Fruit fly (Drosophila melanogaster): Measurements from ENCODE around the gene Cox11.
A peak's percentile ranks its signal among the peaks of the same experiment; 100 is the strongest.

Cox11 gene

dm6 chr2L:5526738-5527137 lies at the start of gene Cox11:
Gene Cox11 (plus strand): TSS chr2L:5526957.
- TF ChIP-seq CG4318 (GFP tag; optimal IDR thresholded peaks at IDR 0.05) (no peak), CG10669 (GFP tag; optimal IDR thresholded peaks at IDR 0.05) (no peak), Sox15 (GFP tag; optimal IDR thresholded peaks at IDR 0.05) (no peak), CG34406 (GFP tag; optimal IDR thresholded peaks at IDR 0.05) (no peak)

- TF ChIP-seq Eip78C (GFP tag) (peak; percentile 57), Ets21C (GFP tag; optimal IDR thresholded peaks at IDR 0.05) (no peak), cyc (GFP tag; optimal IDR thresholded peaks at IDR 0.05) (no peak), CG10669 (GFP tag; optimal IDR thresholded peaks at IDR 0.05) (peak; percentile 55), CG32006 (GFP tag; optimal IDR thresholded peaks at IDR 0.05) (no peak), dac (GFP tag; optimal IDR thresholded peaks at IDR 0.05) (no peak), salr (GFP tag; optimal IDR thresholded peaks at IDR 0.05) (no peak), dsx (GFP tag; optimal IDR thresholded peaks at IDR 0.05; ENCODE audit: poor library complexity, severe bottlenecking) (peak; percentile 50), CG11762 (GFP tag; optimal IDR thresholded peaks at IDR 0.05; ENCODE audit: insufficient read depth) (no peak), CG31627 (GFP tag; optimal IDR thresholded peaks at IDR 0.05) (no peak), CG1621 (tag; optimal IDR thresholded peaks at IDR 0.05) (no peak), pdm3 (GFP tag; optimal IDR thresholded peaks at IDR 0.05) (no peak), CG8119 (GFP tag; IDR thresholded peaks at IDR 0.05) (no peak), Sox15 (GFP tag; optimal IDR thresholded peaks at IDR 0.05) (no peak), Sox102F (GFP tag; optimal IDR thresholded peaks at IDR 0.05) (no peak), CG11902 (GFP tag; optimal IDR thresholded peaks at IDR 0.05) (no peak), topi (GFP tag; optimal IDR thresholded peaks at IDR 0.05) (no peak), CG4318 (GFP tag; optimal IDR thresholded peaks at IDR 0.05) (no peak), CG8319 (GFP tag; optimal IDR thresholded peaks at IDR 0.05) (no peak), esn (GFP tag; optimal IDR thresholded peaks at IDR 0.05) (no peak), ss (GFP tag; optimal IDR thresholded peaks at IDR 0.05) (peak in 1 of 2 experiments; percentile 41), CG6808 (GFP tag; optimal IDR thresholded peaks at IDR 0.05) (peak; percentile 29), CG11294 (GFP tag; IDR thresholded peaks at IDR 0.05) (no peak), CG3919 (GFP tag; optimal IDR thresholded peaks at IDR 0.05) (no peak), lz (GFP tag; optimal IDR thresholded peaks at IDR 0.05) (no peak), CG6792 (GFP tag; optimal IDR thresholded peaks at IDR 0.05) (no peak), Hr38 (GFP tag; optimal IDR thresholded peaks at IDR 0.05) (no peak), acj6 (GFP tag; optimal IDR thresholded peaks at IDR 0.05) (no peak), Blimp-1 (GFP tag; optimal IDR thresholded peaks at IDR 0.05) (no peak), Eip75B (GFP tag; optimal IDR thresholded peaks at IDR 0.05) (no peak), OdsH (GFP tag; optimal IDR thresholded peaks at IDR 0.05) (no peak), CG15336 (GFP tag; IDR thresholded peaks at IDR 0.05) (no peak), CG9139 (GFP tag; optimal IDR thresholded peaks at IDR 0.05) (no peak), spab (GFP tag; optimal IDR thresholded peaks at IDR 0.05) (peak; percentile 38), Sox14 (GFP tag; optimal IDR thresholded peaks at IDR 0.05) (no peak), CG10631 (GFP tag; optimal IDR thresholded peaks at IDR 0.05) (peak; percentile 12), fd85E (GFP tag; optimal IDR thresholded peaks at IDR 0.05) (no peak), CG6163 (GFP tag; IDR thresholded peaks at IDR 0.05) (no peak), Eip93F (GFP tag; optimal IDR thresholded peaks at IDR 0.05) (no peak), Gug (GFP tag; IDR thresholded peaks at IDR 0.05) (no peak), fd59A (GFP tag; optimal IDR thresholded peaks at IDR 0.05) (peak; percentile 5), Hr4 (GFP tag; optimal IDR thresholded peaks at IDR 0.05) (no peak), CG34406 (GFP tag; optimal IDR thresholded peaks at IDR 0.05) (no peak), CG8632 (GFP tag; optimal IDR thresholded peaks at IDR 0.05) (peak; percentile 5), eg (GFP tag; IDR thresholded peaks at IDR 0.05) (no peak), net (GFP tag; optimal IDR thresholded peaks at IDR 0.05) (no peak), Lpt (GFP tag; optimal IDR thresholded peaks at IDR 0.05) (no peak), Smox (GFP tag; optimal IDR thresholded peaks at IDR 0.05) (no peak), CG7368 (GFP tag; optimal IDR thresholded peaks at IDR 0.05) (no peak), CG3032 (tag; optimal IDR thresholded peaks at IDR 0.05) (peak; percentile 64)
Observed at dm6 chr2L:5478273-5478672, 48.5 kb upstream of the Cox11 start.
